Fruit fly (Drosophila melanogaster) whole organism, prepupa: ENCODE data around the gene Mabi.

Experiments used
- Blimp-1 ChIP-seq: fragments of 200-800 bp; sonication (Bioruptor generic); optimal IDR thresholded peaks from 3 replicates; lab custom pipeline; 2017; ENCODE audit warnings: missing biosample characterization, missing genetic modification characterization, mild to moderate bottlenecking, moderate library complexity, missing genetic modification reagents
- CG16779 ChIP-seq: fragments of 200-800 bp; sonication (Bioruptor generic); optimal IDR thresholded peaks from 3 replicates; lab custom pipeline; 2017; ENCODE audit warnings: missing biosample characterization, mild to moderate bottlenecking, missing genetic modification characterization
- CG4318 ChIP-seq: fragments of 200-800 bp; sonication (Bioruptor generic); optimal IDR thresholded peaks from 3 replicates; lab custom pipeline; 2017; ENCODE audit warnings: missing biosample characterization, mild to moderate bottlenecking, missing genetic modification characterization
- CG6808 ChIP-seq: fragments of 200-800 bp; sonication (Bioruptor generic); optimal IDR thresholded peaks from 3 replicates; lab custom pipeline; 2017; ENCODE audit warnings: missing biosample characterization, missing genetic modification characterization, mild to moderate bottlenecking, moderate library complexity, missing genetic modification reagents
- CG9139 ChIP-seq: fragments of 200-800 bp; sonication (Bioruptor generic); optimal IDR thresholded peaks from 3 replicates; lab custom pipeline; 2017; ENCODE audit warnings: missing biosample characterization, mild to moderate bottlenecking, missing genetic modification characterization
- Ets21C ChIP-seq: fragments of 200-800 bp; sonication (Bioruptor generic); optimal IDR thresholded peaks from 3 replicates; lab custom pipeline; 2016; ENCODE audit warnings: missing biosample characterization, missing genetic modification characterization
- Gug ChIP-seq: fragments of 200-800 bp; sonication (Bioruptor generic); IDR thresholded peaks from 2 replicates; pipeline ENCODE4 v1.3.6; 2022; ENCODE audit warnings: missing biosample characterization, missing genetic modification characterization
- Sox15 ChIP-seq: fragments of 200-800 bp; sonication (Bioruptor generic); optimal IDR thresholded peaks from 3 replicates; lab custom pipeline; 2016; ENCODE audit warnings: missing biosample characterization, missing genetic modification characterization
- cyc ChIP-seq: fragments of 200-800 bp; sonication (Bioruptor generic); optimal IDR thresholded peaks from 3 replicates; lab custom pipeline; 2016; ENCODE audit warnings: missing biosample characterization, missing genetic modification characterization
- fkh ChIP-seq: fragments of 200-800 bp; sonication (Bioruptor generic); optimal IDR thresholded peaks from 3 replicates; lab custom pipeline; 2017; ENCODE audit warnings: missing biosample characterization, mild to moderate bottlenecking, missing genetic modification characterization, moderate library complexity
- net ChIP-seq: fragments of 200-800 bp; sonication (Bioruptor generic); optimal IDR thresholded peaks from 3 replicates; lab custom pipeline; 2016; ENCODE audit warnings: missing biosample characterization, missing genetic modification characterization
- ss ChIP-seq, 2 experiments: fragments of 200-800 bp; sonication (Bioruptor generic); optimal IDR thresholded peaks; 2 replicates in 1 of 2; 3 replicates in 1 of 2; lab custom pipeline; 2017 to 2018; ENCODE audit warnings: mild to moderate bottlenecking in 2 of 2, missing biosample characterization in 2 of 2, missing genetic modification characterization in 2 of 2, moderate library complexity in 1 of 2

DNA sequence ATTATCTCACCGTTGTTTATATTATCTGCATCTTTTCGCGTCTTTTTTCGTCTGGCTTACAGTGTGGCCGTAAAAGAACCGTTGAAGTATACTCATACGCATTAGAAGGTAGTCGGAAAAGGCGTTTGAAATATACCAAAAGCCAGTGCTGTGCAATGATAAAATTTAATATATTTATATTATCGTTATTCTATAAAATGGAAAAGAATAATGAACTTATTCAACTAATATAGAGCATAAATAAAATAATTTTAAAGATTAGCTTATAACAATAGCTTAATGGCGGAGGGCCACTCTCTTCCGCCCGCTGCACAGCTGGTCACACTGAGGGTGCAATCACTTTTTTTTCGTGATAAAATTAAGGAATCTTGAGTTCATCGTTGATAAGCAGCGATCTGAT lies 42.6 kb downstream of the Mabi start, which contains the start of the genes CG16974 and Edem2:
- TF ChIP-seq Gug (GFP tag; lab: Robert Waterston, UW) (0 out of 2 replicates have a peak, but pooled peaks have one; percentile 8), cyc (GFP tag; lab: Kevin White, UChicago) (peak; percentile 61), net (GFP tag; lab: Kevin White, UChicago) (no peak), ss (GFP tag; optimal IDR thresholded peaks at IDR 0.05; lab: Kevin White, UChicago) (no peak), CG4318 (GFP tag; lab: Kevin White, UChicago) (no peak), CG16779 (no peak), Sox15 (GFP tag; lab: Kevin White, UChicago) (peak; percentile 55), CG9139 (GFP tag; lab: Kevin White, UChicago) (no peak), Blimp-1 (GFP tag; lab: Kevin White, UChicago) (no peak), CG6808 (no peak), fkh (GFP tag; lab: Kevin White, UChicago) (no peak), Ets21C (GFP tag; lab: Kevin White, UChicago) (peak; percentile 56)
